Worm (Caenorhabditis elegans): ENCODE measurements around the gene B0244.7.

ce11 chrIII:5748360-5748759 lies 17.1 kb downstream of the B0244.7 start:
- TF ChIP-seq jun-1 (tag; optimal IDR thresholded peaks at IDR 0.05) (no peak), elt-1 (tag; optimal IDR thresholded peaks at IDR 0.05) (no peak), zag-1 (tag; optimal IDR thresholded peaks at IDR 0.05) (no peak), pha-4 (tag; optimal IDR thresholded peaks at IDR 0.05) (no peak)

All from whole organism, L3 larva.